Worm (Caenorhabditis elegans) whole organism, late embryonic: ENCODE measurements around the gene nlp-13.

ENCODE experiments used
- dmd-4 ChIP-seq: sonication (generic microtip); optimal IDR thresholded peaks from 2 replicates; lab custom pipeline; 2016; ENCODE audit warnings: borderline replicate concordance, missing genetic modification characterization, missing compliant biosample characterization
- elt-2 ChIP-seq: sonication (generic microtip); optimal IDR thresholded peaks from 2 replicates; lab custom pipeline; 2016; ENCODE audit warnings: missing genetic modification reagents, missing genetic modification characterization, missing compliant biosample characterization
- fkh-10 ChIP-seq: fragments of 150-350 bp; optimal IDR thresholded peaks from 2 replicates; lab custom pipeline; 2014; ENCODE audit warnings: missing biosample characterization, missing genetic modification reagents, missing genetic modification characterization
- hlh-15 ChIP-seq: sonication (generic microtip); optimal IDR thresholded peaks from 2 replicates; lab custom pipeline; 2016; ENCODE audit warnings: missing genetic modification characterization, missing compliant biosample characterization
- npax-4 ChIP-seq: sonication (generic microtip); optimal IDR thresholded peaks from 2 replicates; lab custom pipeline; 2016; ENCODE audit warnings: missing genetic modification characterization, missing compliant biosample characterization
- zip-5 ChIP-seq: sonication (generic microtip); optimal IDR thresholded peaks from 2 replicates; lab custom pipeline; 2016; ENCODE audit warnings: missing genetic modification characterization, missing compliant biosample characterization

- no peak for TF ChIP-seq elt-2
- TF ChIP-seq dmd-4 (tag; lab: Kevin White, UChicago): no peak
- no peak for TF ChIP-seq fkh-10
- no peak for TF ChIP-seq hlh-15 (tag; lab: Kevin White, UChicago)
- no peak for TF ChIP-seq zip-5 (tag; lab: Kevin White, UChicago)
- no peak for TF ChIP-seq npax-4 (tag; lab: Kevin White, UChicago)
Observed at ce11 chrV:4242431-4242830, 6.2 kb downstream of the nlp-13 start, which contains the start of gene srt-12.
